Worm (Caenorhabditis elegans) whole organism, L4 larva: ENCODE results near the gene nas-12.
A peak's percentile ranks its signal among the peaks of the same experiment; 100 is the strongest.

ENCODE experiments used
- F10B5.3 ChIP-seq: sonication (generic microtip); optimal IDR thresholded peaks from 2 replicates; lab custom pipeline; 2016; ENCODE audit warnings: mild to moderate bottlenecking, missing genetic modification characterization, missing compliant biosample characterization
- F37D6.2 ChIP-seq: sonication (generic microtip); optimal IDR thresholded peaks from 2 replicates; lab custom pipeline; 2016; ENCODE audit warnings: mild to moderate bottlenecking, missing genetic modification characterization, missing compliant biosample characterization
- R02D3.7 ChIP-seq: fragments of 150-350 bp; sonication (generic microtip); optimal IDR thresholded peaks from 3 replicates; lab custom pipeline; 2014; ENCODE audit warnings: missing biosample characterization, missing genetic modification characterization
- T26A8.4 ChIP-seq: fragments of 200-800 bp; sonication (Bioruptor generic); IDR thresholded peaks from 2 replicates; pipeline ENCODE4 v1.3.6; 2022; ENCODE audit warnings: missing genetic modification characterization, missing compliant biosample characterization
- Y105C5A.15 ChIP-seq: fragments of 200-800 bp; sonication (Bioruptor generic); IDR thresholded peaks from 2 replicates; pipeline ENCODE4 v1.3.6; 2022; ENCODE audit warnings: missing genetic modification characterization, missing compliant biosample characterization
- Y48G9A.11 ChIP-seq: fragments of 200-800 bp; sonication (Bioruptor generic); IDR thresholded peaks from 2 replicates; pipeline ENCODE4 v1.3.6; 2022; ENCODE audit warnings: missing genetic modification reagents, missing genetic modification characterization, missing compliant biosample characterization
- Y5F2A.4 ChIP-seq: fragments of 200-800 bp; sonication (Bioruptor generic); optimal IDR thresholded peaks from 2 replicates; lab custom pipeline; 2018; ENCODE audit warnings: mild to moderate bottlenecking, missing genetic modification characterization, missing compliant biosample characterization
- Y75B8A.6 ChIP-seq: fragments of 200-800 bp; sonication (Bioruptor generic); IDR thresholded peaks from 2 replicates; pipeline ENCODE4 v1.3.6; 2022; ENCODE audit warnings: missing genetic modification reagents, missing genetic modification characterization, missing compliant biosample characterization
- ZK546.5 ChIP-seq, 2 experiments: sonication (generic microtip); optimal IDR thresholded peaks; 2 replicates each; lab custom pipeline; 2017; ENCODE audit warnings: missing biosample characterization in 2 of 2, missing genetic modification characterization in 2 of 2
- aly-2 ChIP-seq: sonication (generic microtip); optimal IDR thresholded peaks from 2 replicates; lab custom pipeline; 2018; ENCODE audit warnings: missing biosample characterization, missing genetic modification characterization
- ama-1 ChIP-seq: fragments of 150-350 bp; optimal IDR thresholded peaks from 2 replicates; lab custom pipeline; 2014; ENCODE audit warnings: inconsistent platforms, mixed read lengths
- arid-1 ChIP-seq: fragments of 200-800 bp; sonication (Bioruptor generic); conservative IDR thresholded peaks from 2 replicates; pipeline ENCODE4 v1.3.6; 2022; ENCODE audit warnings: missing genetic modification reagents, missing genetic modification characterization, missing compliant biosample characterization
- ceh-62 ChIP-seq: sonication (generic microtip); optimal IDR thresholded peaks from 2 replicates; lab custom pipeline; 2017; ENCODE audit warnings: missing biosample characterization, missing genetic modification characterization
- ceh-82 ChIP-seq: sonication (generic microtip); optimal IDR thresholded peaks from 2 replicates; lab custom pipeline; 2017; ENCODE audit warnings: missing biosample characterization, missing genetic modification characterization
- daf-12 ChIP-seq: fragments of 150-350 bp; optimal IDR thresholded peaks from 2 replicates; lab custom pipeline; 2014; ENCODE audit warnings: missing biosample characterization, missing genetic modification reagents, missing genetic modification characterization
- daf-16 ChIP-seq, 3 experiments: sonication (generic microtip); optimal IDR thresholded peaks; 2 replicates each; lab custom pipeline; 2016 to 2017; ENCODE audit warnings: missing genetic modification characterization in 3 of 3, missing genetic modification reagents in 3 of 3, mild to moderate bottlenecking in 2 of 3, missing compliant biosample characterization in 2 of 3, missing biosample characterization in 1 of 3, moderate library complexity in 1 of 3
- daf-8 ChIP-seq: fragments of 200-800 bp; sonication (Bioruptor generic); IDR thresholded peaks from 2 replicates; pipeline ENCODE4 v1.3.6; 2022; ENCODE audit warnings: missing genetic modification characterization, missing compliant biosample characterization
- dmd-6 ChIP-seq: fragments of 200-800 bp; sonication (Bioruptor generic); IDR thresholded peaks from 2 replicates; pipeline ENCODE4 v1.3.6; 2022; ENCODE audit warnings: missing genetic modification reagents, missing genetic modification characterization, missing compliant biosample characterization
- dve-1 ChIP-seq: sonication (generic microtip); optimal IDR thresholded peaks from 2 replicates; lab custom pipeline; 2017; ENCODE audit warnings: antibody characterized with exemption, mild to moderate bottlenecking, missing genetic modification characterization, missing compliant biosample characterization; ENCODE audit not compliant: insufficient read depth
- egl-27 ChIP-seq: sonication (generic microtip); optimal IDR thresholded peaks from 3 replicates; lab custom pipeline; 2017; ENCODE audit warnings: missing biosample characterization, missing genetic modification reagents, missing genetic modification characterization
- egl-43 ChIP-seq: fragments of 200-800 bp; sonication (Bioruptor generic); IDR thresholded peaks from 2 replicates; pipeline ENCODE4 v1.3.6; 2022; ENCODE audit warnings: missing genetic modification reagents, missing genetic modification characterization, missing compliant biosample characterization
- fos-1 ChIP-seq: fragments of 150-350 bp; optimal IDR thresholded peaks from 2 replicates; lab custom pipeline; 2014; ENCODE audit warnings: missing biosample characterization, missing genetic modification characterization
- gei-8 ChIP-seq: fragments of 200-800 bp; sonication (Bioruptor generic); optimal IDR thresholded peaks from 2 replicates; lab custom pipeline; 2018; ENCODE audit warnings: mild to moderate bottlenecking, missing genetic modification characterization, missing compliant biosample characterization
- hmg-1.1 ChIP-seq: fragments of 200-800 bp; sonication (Bioruptor generic); IDR thresholded peaks from 2 replicates; pipeline ENCODE4 v1.3.6; 2022; ENCODE audit warnings: missing genetic modification reagents, missing genetic modification characterization, missing compliant biosample characterization
- lim-7 ChIP-seq: fragments of 200-800 bp; sonication (Bioruptor generic); IDR thresholded peaks from 2 replicates; pipeline ENCODE4 v1.3.6; 2022; ENCODE audit warnings: missing genetic modification characterization, missing compliant biosample characterization
- lin-1 ChIP-seq: fragments of 200-800 bp; sonication (Bioruptor generic); IDR thresholded peaks from 2 replicates; pipeline ENCODE4 v1.3.6; 2022; ENCODE audit warnings: missing genetic modification reagents, missing genetic modification characterization, missing compliant biosample characterization
- lin-38 ChIP-seq: fragments of 200-800 bp; sonication (Bioruptor generic); IDR thresholded peaks from 2 replicates; pipeline ENCODE4 v1.3.6; 2022; ENCODE audit warnings: missing genetic modification reagents, missing genetic modification characterization, missing compliant biosample characterization
- lsy-2 ChIP-seq, 2 experiments: fragments of 150-350 bp in 1 of 2; sonication (generic microtip) in 1 of 2; optimal IDR thresholded peaks; 2 replicates each; lab custom pipeline; 2014 to 2017; ENCODE audit warnings: missing biosample characterization in 2 of 2, missing genetic modification characterization in 2 of 2
- madf-5 ChIP-seq, 2 experiments: fragments of 200-800 bp; sonication (Bioruptor generic); IDR thresholded peaks; 2 replicates each; pipeline ENCODE4 v1.3.6; 2022; ENCODE audit warnings: missing compliant biosample characterization in 2 of 2, missing genetic modification characterization in 2 of 2
- mdt-29 ChIP-seq: fragments of 200-800 bp; sonication (Bioruptor generic); IDR thresholded peaks from 2 replicates; pipeline ENCODE4 v1.3.6; 2022; ENCODE audit warnings: missing genetic modification reagents, missing genetic modification characterization, missing compliant biosample characterization
- mep-1 ChIP-seq: fragments of 150-350 bp; sonication (generic microtip); optimal IDR thresholded peaks from 3 replicates; lab custom pipeline; 2014; ENCODE audit warnings: missing biosample characterization, missing genetic modification characterization
- mxl-2 ChIP-seq: fragments of 200-800 bp; sonication (Bioruptor generic); conservative IDR thresholded peaks from 2 replicates; pipeline ENCODE4 v1.3.6; 2022; ENCODE audit warnings: missing genetic modification reagents, missing genetic modification characterization, missing compliant biosample characterization
- nhr-10 ChIP-seq: fragments of 150-350 bp; optimal IDR thresholded peaks from 2 replicates; lab custom pipeline; 2014; ENCODE audit warnings: missing biosample characterization, missing genetic modification characterization
- nhr-102 ChIP-seq: sonication (generic microtip); optimal IDR thresholded peaks from 2 replicates; lab custom pipeline; 2016; ENCODE audit warnings: mild to moderate bottlenecking, missing genetic modification characterization, moderate library complexity, missing compliant biosample characterization
- nhr-111 ChIP-seq: fragments of 200-800 bp; sonication (Bioruptor generic); optimal IDR thresholded peaks from 2 replicates; lab custom pipeline; 2018; ENCODE audit warnings: mild to moderate bottlenecking, missing genetic modification characterization, missing compliant biosample characterization
- nhr-25 ChIP-seq: sonication (generic microtip); optimal IDR thresholded peaks from 2 replicates; lab custom pipeline; 2017; ENCODE audit warnings: missing genetic modification characterization, mild to moderate bottlenecking, missing compliant biosample characterization, antibody characterized with exemption, moderate library complexity, borderline replicate concordance; ENCODE audit not compliant: insufficient read depth
- nhr-28 ChIP-seq: fragments of 150-350 bp; optimal IDR thresholded peaks from 2 replicates; lab custom pipeline; 2014; ENCODE audit warnings: missing biosample characterization, missing genetic modification characterization
- nhr-41 ChIP-seq: fragments of 200-800 bp; sonication (Bioruptor generic); IDR thresholded peaks from 2 replicates; pipeline ENCODE4 v1.3.6; 2022; ENCODE audit warnings: missing genetic modification reagents, missing genetic modification characterization, missing compliant biosample characterization
- pqm-1 ChIP-seq: sonication (generic microtip); optimal IDR thresholded peaks from 2 replicates; lab custom pipeline; 2017; ENCODE audit warnings: missing biosample characterization, missing genetic modification characterization
- rbr-2 ChIP-seq: sonication (generic microtip); optimal IDR thresholded peaks from 2 replicates; lab custom pipeline; 2016; ENCODE audit warnings: missing genotype, missing genetic modification characterization, missing compliant biosample characterization
- saeg-2 ChIP-seq: fragments of 200-800 bp; sonication (Bioruptor generic); IDR thresholded peaks from 2 replicates; pipeline ENCODE4 v1.3.6; 2022; ENCODE audit warnings: missing genetic modification reagents, missing genetic modification characterization, missing compliant biosample characterization
- skn-1 ChIP-seq: fragments of 150-350 bp; optimal IDR thresholded peaks from 2 replicates; lab custom pipeline; 2014; ENCODE audit warnings: missing biosample characterization, missing genetic modification characterization
- spr-1 ChIP-seq: sonication (generic microtip); optimal IDR thresholded peaks from 2 replicates; lab custom pipeline; 2016; ENCODE audit warnings: mild to moderate bottlenecking, missing genetic modification characterization, missing compliant biosample characterization
- tra-1 ChIP-seq: fragments of 200-800 bp; sonication (Bioruptor generic); IDR thresholded peaks from 2 replicates; pipeline ENCODE4 v1.3.6; 2022; ENCODE audit warnings: missing genetic modification reagents, missing genetic modification characterization, missing compliant biosample characterization
- unc-39 ChIP-seq: sonication (generic microtip); optimal IDR thresholded peaks from 2 replicates; lab custom pipeline; 2017; ENCODE audit warnings: missing biosample characterization, missing genetic modification characterization
- unc-62 ChIP-seq, 3 experiments: fragments of 150-350 bp in 1 of 3; sonication (generic microtip); optimal IDR thresholded peaks in 2 of 3; peaks in 1 of 3; 1 replicate in 1 of 3; 2 replicates in 2 of 3; lab custom pipeline; 2014 to 2017; ENCODE audit warnings: missing biosample characterization in 3 of 3, missing genetic modification characterization in 3 of 3, missing genetic modification reagents in 3 of 3, missing genotype in 1 of 3
- vab-7 ChIP-seq: fragments of 200-800 bp; sonication (Bioruptor generic); IDR thresholded peaks from 2 replicates; pipeline ENCODE4 v1.3.6; 2022; ENCODE audit warnings: missing genetic modification reagents, missing genetic modification characterization, missing compliant biosample characterization
- zag-1 ChIP-seq: fragments of 150-350 bp; optimal IDR thresholded peaks from 2 replicates; lab custom pipeline; 2014; ENCODE audit warnings: missing biosample characterization, missing genetic modification characterization
- zfp-2 ChIP-seq: sonication (generic microtip); optimal IDR thresholded peaks from 2 replicates; lab custom pipeline; 2016; ENCODE audit warnings: mild to moderate bottlenecking, missing genetic modification characterization, missing compliant biosample characterization
- zfp-3 ChIP-seq: fragments of 200-800 bp; sonication (Bioruptor generic); conservative IDR thresholded peaks from 2 replicates; pipeline ENCODE4 v1.3.6; 2022; ENCODE audit warnings: missing genetic modification reagents, missing genetic modification characterization, missing compliant biosample characterization
- zip-11 ChIP-seq: fragments of 200-800 bp; sonication (Bioruptor generic); IDR thresholded peaks from 2 replicates; pipeline ENCODE4 v1.3.6; 2022; ENCODE audit warnings: missing genetic modification characterization, missing compliant biosample characterization

nas-12 gene

DNA sequence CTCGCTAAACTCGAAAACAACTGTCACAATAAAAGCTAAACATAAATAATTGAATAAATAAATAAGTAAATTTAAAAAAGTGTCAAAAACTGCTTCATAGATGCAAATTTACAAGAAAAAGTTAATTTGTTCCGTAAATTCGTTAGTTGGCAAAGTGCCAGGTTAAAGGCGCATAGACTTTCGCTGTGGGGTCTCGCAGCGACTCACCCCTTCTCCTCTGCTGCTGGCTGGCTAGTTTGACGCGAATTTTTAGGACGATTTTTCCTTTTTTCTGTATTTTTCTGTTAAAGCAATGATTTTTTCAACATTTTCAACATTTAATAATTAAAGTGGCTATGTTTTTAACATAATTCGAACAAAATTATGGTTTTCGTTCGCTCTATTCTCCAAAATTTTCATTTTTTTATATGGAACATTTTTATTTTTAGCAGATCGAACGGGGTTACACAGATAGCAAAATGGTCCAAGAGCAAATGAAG, 47.5 kb upstream of the nas-12 start, which contains the start of gene rack-1:
Gene rack-1, plus strand, starts transcription at position 429 of the 479 bp plus-strand sequence.
- TF ChIP-seq Y5F2A.4 (GFP tag; lab: Kevin White, UChicago) (no peak), daf-16 (GFP tag; optimal IDR thresholded peaks at IDR 0.05; lab: Kevin White, UChicago) (no peak), daf-16 (tag; optimal IDR thresholded peaks at IDR 0.05; lab: Kevin White, UChicago) (peak; percentile 38), skn-1 (tag; lab: Kevin White, UChicago) (no peak), dmd-6 (GFP tag; lab: Robert Waterston, UW) (no peak; the same call in 1 of the 2 replicates), Y48G9A.11 (GFP tag; lab: Robert Waterston, UW) (no peak), zip-11 (GFP tag; lab: Robert Waterston, UW) (no peak), F37D6.2 (tag; lab: Kevin White, UChicago) (no peak), zfp-2 (tag; lab: Kevin White, UChicago) (no peak), egl-43 (no peak), saeg-2 (GFP tag; lab: Robert Waterston, UW) (no peak), madf-5 (GFP tag; IDR thresholded peaks at IDR 0.05; lab: Robert Waterston, UW) (no peak), rbr-2 (tag; lab: Kevin White, UChicago) (peak; percentile 39), hmg-1.1 (GFP tag; lab: Robert Waterston, UW) (peak; percentile 49), nhr-102 (tag; lab: Kevin White, UChicago) (no peak), zfp-3 (no peak), dve-1 (tag; lab: Kevin White, UChicago) (peak; percentile 45), mxl-2 (GFP tag; lab: Robert Waterston, UW) (no peak), Y75B8A.6 (GFP tag; lab: Robert Waterston, UW) (no peak), nhr-111 (GFP tag; lab: Kevin White, UChicago) (no peak), pqm-1 (tag; lab: Kevin White, UChicago) (no peak), F10B5.3 (tag; lab: Kevin White, UChicago) (no peak), daf-12 (tag; lab: Kevin White, UChicago) (no peak), mep-1 (tag; lab: Kevin White, UChicago) (peak; percentile 65), unc-39 (no peak), nhr-10 (tag; lab: Kevin White, UChicago) (no peak), lin-38 (peak; percentile 51), ZK546.5 (tag; optimal IDR thresholded peaks at IDR 0.05; lab: Kevin White, UChicago) (no peak), nhr-25 (tag; lab: Kevin White, UChicago) (no peak), unc-62 (GFP tag; optimal IDR thresholded peaks at IDR 0.05 in 1 of 2; lab: Kevin White, UChicago) (no peak), unc-62 (tag; optimal IDR thresholded peaks at IDR 0.05; lab: Kevin White, UChicago) (no peak), arid-1 (no peak), lsy-2 (tag; optimal IDR thresholded peaks at IDR 0.05; lab: Kevin White, UChicago) (peak in 1 of 2 experiments; percentile 79), aly-2 (tag; lab: Kevin White, UChicago) (no peak), lim-7 (no peak), Y105C5A.15 (GFP tag; lab: Robert Waterston, UW) (no peak), R02D3.7 (tag; lab: Kevin White, UChicago) (no peak), ceh-62 (tag; lab: Kevin White, UChicago) (no peak), nhr-41 (GFP tag; lab: Robert Waterston, UW) (no peak), egl-27 (tag; lab: Kevin White, UChicago) (no peak), nhr-28 (peak; percentile 44), gei-8 (GFP tag; lab: Kevin White, UChicago) (no peak), spr-1 (no peak), tra-1 (no peak), lin-1 (GFP tag; lab: Robert Waterston, UW) (no peak), fos-1 (tag; lab: Kevin White, UChicago) (no peak), T26A8.4 (GFP tag; lab: Robert Waterston, UW) (no peak), ama-1 (lab: Kevin White, UChicago) (no peak), ceh-82 (tag; lab: Kevin White, UChicago) (no peak), daf-8 (no peak), zag-1 (tag; lab: Kevin White, UChicago) (no peak), vab-7 (GFP tag; lab: Robert Waterston, UW) (no peak), mdt-29 (GFP tag; lab: Robert Waterston, UW) (no peak)
